Fruit fly (Drosophila melanogaster) whole organism: Measurements from ENCODE around the gene CG2278.

ENCODE experiments used
- CG8478 ChIP-seq: fragments of >200 bp; optimal IDR thresholded peaks from 2 replicates; lab custom pipeline; 2018; ENCODE audit warnings: inconsistent platforms
- Dll ChIP-seq: fragments of >200 bp; optimal IDR thresholded peaks from 2 replicates; lab custom pipeline; 2017
- EcR ChIP-seq, 2 experiments: fragments of >200 bp; optimal IDR thresholded peaks; 2 replicates each; lab custom pipeline; 2017; ENCODE audit warnings: missing biosample characterization in 2 of 2, missing genetic modification characterization in 2 of 2, missing genetic modification reagents in 2 of 2
- pan ChIP-seq: fragments of >200 bp; optimal IDR thresholded peaks from 2 replicates; lab custom pipeline; 2017
- psq ChIP-seq: fragments of >200 bp; optimal IDR thresholded peaks from 2 replicates; lab custom pipeline; 2017
- usp ChIP-seq: fragments of >200 bp; optimal IDR thresholded peaks from 2 replicates; lab custom pipeline; 2017; ENCODE audit warnings: missing biosample characterization, missing genetic modification characterization, mixed read lengths

dm6 chrX:8143537-8143936 lies 26.5 kb downstream of the CG2278 start, which contains the start of gene CG17982:
- TF ChIP-seq pan (lab: Kevin White, UChicago) (no peak), psq (no peak), CG8478 (lab: Kevin White, UChicago) (no peak), usp (GFP tag; lab: Kevin White, UChicago) (no peak), Dll (lab: Kevin White, UChicago) (no peak), EcR (GFP tag; optimal IDR thresholded peaks at IDR 0.05; lab: Kevin White, UChicago) (no peak)
